Worm (Caenorhabditis elegans): Measurements from ENCODE around the gene hsp-4.
A peak's percentile ranks its signal among the peaks of the same experiment; 100 is the strongest.
"Not testable (repeated sequence)": the region's sequence is repeated elsewhere in the genome, so short reads cannot be mapped to it uniquely, and the experiment has no call there.

hsp-4 gene

ce11 chrII:7370195-7370594 lies 17.8 kb upstream of the hsp-4 start, which contains the start of gene F43E2.11:
TSS of gene F43E2.11 (minus strand) at chrII:7370295.
- not testable (repeated sequence) for TF ChIP-seq sem-2 (GFP tag; optimal IDR thresholded peaks at IDR 0.05); cnd-1 (tag; optimal IDR thresholded peaks at IDR 0.05); pha-4 (tag; optimal IDR thresholded peaks at IDR 0.05)

ce11 chrII:7368761-7369160 lies 16.3 kb upstream of the hsp-4 start, which contains the start of gene F43E2.6:
TSS of gene F43E2.6 (minus strand) at chrII:7368861.
- no peak for TF ChIP-seq M03D4.4 (tag; optimal IDR thresholded peaks at IDR 0.05)
- no peak for TF ChIP-seq nhr-237 (tag; optimal IDR thresholded peaks at IDR 0.05)
- no peak for TF ChIP-seq pha-4 (tag; optimal IDR thresholded peaks at IDR 0.05)
- TF ChIP-seq ceh-83 (GFP tag; optimal IDR thresholded peaks at IDR 0.05) = no peak
- TF ChIP-seq elt-1 (tag; optimal IDR thresholded peaks at IDR 0.05; ENCODE audit: borderline replicate concordance, insufficient read depth) = no peak
- no peak for TF ChIP-seq mls-2 (tag; optimal IDR thresholded peaks at IDR 0.05)
- TF ChIP-seq sptf-1 (tag; optimal IDR thresholded peaks at IDR 0.05) = no peak
- TF ChIP-seq lin-13 (tag; optimal IDR thresholded peaks at IDR 0.05) = no peak
- TF ChIP-seq sem-2 (GFP tag; optimal IDR thresholded peaks at IDR 0.05) = no peak
- no peak for TF ChIP-seq nhr-12 (tag; optimal IDR thresholded peaks at IDR 0.05)
- TF ChIP-seq nhr-76 (tag; optimal IDR thresholded peaks at IDR 0.05) = no peak
- TF ChIP-seq hlh-1 (tag; optimal IDR thresholded peaks at IDR 0.05) = no peak
- TF ChIP-seq unc-39 (tag; optimal IDR thresholded peaks at IDR 0.05) = no peak
- TF ChIP-seq lin-32 (GFP tag; optimal IDR thresholded peaks at IDR 0.05) = no peak
- TF ChIP-seq lsy-2 (tag; optimal IDR thresholded peaks at IDR 0.05) = no peak
- no peak for TF ChIP-seq nhr-2 (tag; optimal IDR thresholded peaks at IDR 0.05)

ce11 chrII:7363990-7364455 lies 11.6 kb upstream of the hsp-4 start, which contains the start of gene msra-1:
TSS of gene msra-1 (minus strand) at chrII:7364040.
- no peak for TF ChIP-seq lin-32 (GFP tag; optimal IDR thresholded peaks at IDR 0.05)
- no peak for TF ChIP-seq mls-2 (tag; optimal IDR thresholded peaks at IDR 0.05)
- TF ChIP-seq zip-8 (tag; optimal IDR thresholded peaks at IDR 0.05) = no peak
- no peak for TF ChIP-seq elt-3 (tag; optimal IDR thresholded peaks at IDR 0.05)
- TF ChIP-seq ceh-83 (GFP tag; optimal IDR thresholded peaks at IDR 0.05) = no peak
- TF ChIP-seq unc-62 (GFP tag; optimal IDR thresholded peaks at IDR 0.05) = peak; percentile 82
- no peak for TF ChIP-seq flh-1 (GFP tag; optimal IDR thresholded peaks at IDR 0.05)
- no peak for TF ChIP-seq bed-3 (GFP tag; optimal IDR thresholded peaks at IDR 0.05)
- no peak for TF ChIP-seq cnd-1 (tag; optimal IDR thresholded peaks at IDR 0.05)
- TF ChIP-seq ztf-11 (tag; optimal IDR thresholded peaks at IDR 0.05) = no peak
- no peak for TF ChIP-seq nhr-2 (tag; optimal IDR thresholded peaks at IDR 0.05)
- no peak for TF ChIP-seq mab-5 (tag; optimal IDR thresholded peaks at IDR 0.05)
- TF ChIP-seq unc-120 (tag; optimal IDR thresholded peaks at IDR 0.05; ENCODE audit: poor library complexity, severe bottlenecking) = peak; percentile 21
- TF ChIP-seq pha-4 (tag; optimal IDR thresholded peaks at IDR 0.05) = no peak
- TF ChIP-seq sem-2 (GFP tag; optimal IDR thresholded peaks at IDR 0.05) = no peak
- TF ChIP-seq M03D4.4 (tag; optimal IDR thresholded peaks at IDR 0.05) = no peak
- peak; percentile 46 for TF ChIP-seq ces-1 (GFP tag; optimal IDR thresholded peaks at IDR 0.05)
- TF ChIP-seq elt-1 (tag; optimal IDR thresholded peaks at IDR 0.05; ENCODE audit: borderline replicate concordance, insufficient read depth) = peak; percentile 18
- peak; percentile 24 for TF ChIP-seq hlh-1 (tag; optimal IDR thresholded peaks at IDR 0.05)
- TF ChIP-seq sptf-1 (tag; optimal IDR thresholded peaks at IDR 0.05) = no peak
- TF ChIP-seq nhr-12 (tag; optimal IDR thresholded peaks at IDR 0.05) = no peak
- TF ChIP-seq nhr-76 (tag; optimal IDR thresholded peaks at IDR 0.05) = no peak
- no peak for TF ChIP-seq snpc-4 (tag; optimal IDR thresholded peaks at IDR 0.05)
- no peak for TF ChIP-seq drap-1 (GFP tag; optimal IDR thresholded peaks at IDR 0.05)
- no peak for TF ChIP-seq nhr-28 (tag; optimal IDR thresholded peaks at IDR 0.05)
- no peak for TF ChIP-seq unc-39 (tag; optimal IDR thresholded peaks at IDR 0.05)
- no peak for TF ChIP-seq tbx-8 (GFP tag; optimal IDR thresholded peaks at IDR 0.05)
- peak; percentile 65 for TF ChIP-seq ceh-39 (tag; optimal IDR thresholded peaks at IDR 0.05)
- no peak for TF ChIP-seq blmp-1 (tag; optimal IDR thresholded peaks at IDR 0.05)
- TF ChIP-seq ceh-43 (GFP tag; optimal IDR thresholded peaks at IDR 0.05) = no peak
- no peak for TF ChIP-seq lin-13 (tag; optimal IDR thresholded peaks at IDR 0.05)
- TF ChIP-seq mep-1 (tag; optimal IDR thresholded peaks at IDR 0.05) = no peak
- TF ChIP-seq ham-2 (GFP tag; optimal IDR thresholded peaks at IDR 0.05) = no peak
- TF ChIP-seq lsy-2 (tag; optimal IDR thresholded peaks at IDR 0.05) = no peak
- no peak for TF ChIP-seq nhr-237 (tag; optimal IDR thresholded peaks at IDR 0.05)
